Worm (Caenorhabditis elegans): ENCODE measurements around the gene ipla-5.

- TF ChIP-seq lir-1 (GFP tag; conservative IDR thresholded peaks at IDR 0.05) (no peak), mcd-1 (GFP tag; IDR thresholded peaks at IDR 0.05) (no peak), ztf-6 (GFP tag; IDR thresholded peaks at IDR 0.05) (no peak), ceh-58 (GFP tag; IDR thresholded peaks at IDR 0.05) (no peak), F49E8.2 (tag; optimal IDR thresholded peaks at IDR 0.05; ENCODE audit: insufficient read depth) (no peak), ama-1 (optimal IDR thresholded peaks at IDR 0.05) (no peak), ama-1 (GFP tag; optimal IDR thresholded peaks at IDR 0.05) (no peak), sptf-2 (GFP tag; optimal IDR thresholded peaks at IDR 0.05) (no peak), B0261.1 (tag; optimal IDR thresholded peaks at IDR 0.05) (no peak), chd-7 (tag; optimal IDR thresholded peaks at IDR 0.05) (no peak), dpl-1 (GFP tag; optimal IDR thresholded peaks at IDR 0.05) (no peak), unc-62 (GFP tag; optimal IDR thresholded peaks at IDR 0.05) (no peak)
Observed at ce11 chrIV:8722801-8723200, 7.8 kb downstream of the ipla-5 start.

Data from whole organism, young adult.